Fruit fly (Drosophila melanogaster) whole organism, pupa: Measurements from ENCODE around the gene CG13449.

ENCODE experiments used
- CG34367 ChIP-seq: fragments of 200-800 bp; sonication (Bioruptor generic); optimal IDR thresholded peaks from 2 replicates; lab custom pipeline; 2018; ENCODE audit warnings: missing biosample characterization, mild to moderate bottlenecking, missing genetic modification characterization
- CG4496 ChIP-seq: fragments of 200-800 bp; sonication (Bioruptor generic); IDR thresholded peaks from 3 replicates; pipeline ENCODE4 v1.3.6; 2022; ENCODE audit warnings: missing biosample characterization, missing genetic modification characterization
- CG8301 ChIP-seq: fragments of 200-800 bp; sonication (Bioruptor generic); optimal IDR thresholded peaks from 2 replicates; lab custom pipeline; 2018; ENCODE audit warnings: missing biosample characterization, mild to moderate bottlenecking, missing genetic modification characterization
- CG9948 ChIP-seq: fragments of 200-800 bp; sonication (Bioruptor generic); optimal IDR thresholded peaks from 2 replicates; lab custom pipeline; 2018; ENCODE audit warnings: missing biosample characterization, mild to moderate bottlenecking, missing genetic modification characterization, moderate library complexity
- Pif1B ChIP-seq: fragments of 200-800 bp; sonication (Bioruptor generic); optimal IDR thresholded peaks from 3 replicates; lab custom pipeline; 2016; ENCODE audit warnings: missing biosample characterization, missing genetic modification characterization
- fd96Ca ChIP-seq: fragments of 200-800 bp; sonication (Bioruptor generic); IDR thresholded peaks from 3 replicates; pipeline ENCODE4 v1.3.6; 2022; ENCODE audit warnings: missing biosample characterization, missing genetic modification characterization
- gl ChIP-seq: fragments of 200-800 bp; sonication (Bioruptor generic); optimal IDR thresholded peaks from 2 replicates; lab custom pipeline; 2018; ENCODE audit warnings: missing biosample characterization, mild to moderate bottlenecking, missing genetic modification characterization

dm6 chr3L:15580487-15580886 is 32.1 kb downstream of the CG13449 start, which contains the start of the genes mrn and CG12301:
- peak; percentile 2 for TF ChIP-seq gl (tag; lab: Kevin White, UChicago)
- TF ChIP-seq fd96Ca (GFP tag; lab: Robert Waterston, UW), result peak; percentile 89
- peak; percentile 45 for TF ChIP-seq CG9948 (tag; lab: Kevin White, UChicago)
- TF ChIP-seq CG8301, result no peak
- TF ChIP-seq Pif1B, result no peak
- peak; percentile 98 for TF ChIP-seq CG4496 (GFP tag; lab: Robert Waterston, UW)
- peak; percentile 45 for TF ChIP-seq CG34367
